Fruit fly (Drosophila melanogaster) whole organism, prepupa: Measurements from ENCODE around the gene CG11964.

Experiments
- Blimp-1 ChIP-seq: fragments of 200-800 bp; sonication (Bioruptor generic); optimal IDR thresholded peaks from 3 replicates; lab custom pipeline; 2017; ENCODE audit warnings: missing biosample characterization, missing genetic modification characterization, mild to moderate bottlenecking, moderate library complexity, missing genetic modification reagents
- CG10631 ChIP-seq: fragments of 200-800 bp; sonication (Bioruptor generic); optimal IDR thresholded peaks from 2 replicates; lab custom pipeline; 2016; ENCODE audit warnings: missing biosample characterization, missing genetic modification characterization
- CG10669 ChIP-seq: fragments of 200-800 bp; sonication (Bioruptor generic); optimal IDR thresholded peaks from 3 replicates; lab custom pipeline; 2018; ENCODE audit warnings: missing biosample characterization, mild to moderate bottlenecking, missing genetic modification characterization, moderate library complexity
- CG11762 ChIP-seq: fragments of 200-800 bp; sonication (Bioruptor generic); optimal IDR thresholded peaks from 3 replicates; lab custom pipeline; 2016; ENCODE audit warnings: missing biosample characterization, missing genetic modification characterization; ENCODE audit not compliant: insufficient read depth
- CG15336 ChIP-seq: fragments of 200-800 bp; sonication (Bioruptor generic); IDR thresholded peaks from 2 replicates; pipeline ENCODE4 v1.3.6; 2022; ENCODE audit warnings: missing biosample characterization, missing genetic modification characterization
- CG16779 ChIP-seq: fragments of 200-800 bp; sonication (Bioruptor generic); optimal IDR thresholded peaks from 3 replicates; lab custom pipeline; 2017; ENCODE audit warnings: missing biosample characterization, mild to moderate bottlenecking, missing genetic modification characterization
- CG31627 ChIP-seq: fragments of 200-800 bp; sonication (Bioruptor generic); optimal IDR thresholded peaks from 3 replicates; lab custom pipeline; 2016; ENCODE audit warnings: missing biosample characterization, missing genetic modification characterization
- CG32006 ChIP-seq: fragments of 200-800 bp; sonication (Bioruptor generic); optimal IDR thresholded peaks from 3 replicates; lab custom pipeline; 2017; ENCODE audit warnings: missing biosample characterization, mild to moderate bottlenecking, missing genetic modification characterization
- CG6276 ChIP-seq: fragments of 200-800 bp; sonication (Bioruptor generic); optimal IDR thresholded peaks from 2 replicates; lab custom pipeline; 2017; ENCODE audit warnings: missing biosample characterization, mild to moderate bottlenecking, missing genetic modification characterization
- CG6808 ChIP-seq: fragments of 200-800 bp; sonication (Bioruptor generic); optimal IDR thresholded peaks from 3 replicates; lab custom pipeline; 2017; ENCODE audit warnings: missing biosample characterization, missing genetic modification characterization, mild to moderate bottlenecking, moderate library complexity, missing genetic modification reagents
- CG6854 ChIP-seq: fragments of 200-800 bp; sonication (Bioruptor generic); optimal IDR thresholded peaks from 2 replicates; lab custom pipeline; 2017; ENCODE audit warnings: missing biosample characterization, mild to moderate bottlenecking, missing genetic modification characterization
- CG8119 ChIP-seq: fragments of 200-800 bp; sonication (Bioruptor generic); IDR thresholded peaks from 3 replicates; pipeline ENCODE4 v1.3.6; 2022; ENCODE audit warnings: missing biosample characterization, missing genetic modification characterization
- CG8319 ChIP-seq: fragments of 200-800 bp; sonication (Bioruptor generic); optimal IDR thresholded peaks from 3 replicates; lab custom pipeline; 2016; ENCODE audit warnings: missing biosample characterization, missing genetic modification characterization
- CG8632 ChIP-seq: fragments of 200-800 bp; sonication (Bioruptor generic); optimal IDR thresholded peaks from 3 replicates; lab custom pipeline; 2016; ENCODE audit warnings: missing biosample characterization, missing genetic modification characterization
- Eip78C ChIP-seq: fragments of 200-800 bp; sonication (Bioruptor generic); peaks from one replicate; lab custom pipeline; 2016; ENCODE audit warnings: missing biosample characterization, missing genetic modification characterization
- Ets96B ChIP-seq: fragments of 200-800 bp; optimal IDR thresholded peaks from 2 replicates; lab custom pipeline; 2019; ENCODE audit warnings: missing biosample characterization, mild to moderate bottlenecking, missing genetic modification characterization, moderate library complexity
- Hr38 ChIP-seq: sonication (Bioruptor generic); optimal IDR thresholded peaks from 2 replicates; lab custom pipeline; 2016; ENCODE audit warnings: missing biosample characterization, missing genetic modification characterization
- Hr39 ChIP-seq: fragments of 200-800 bp; sonication (Bioruptor generic); optimal IDR thresholded peaks from 2 replicates; lab custom pipeline; 2016; ENCODE audit warnings: missing biosample characterization, missing genetic modification characterization
- Hr4 ChIP-seq: fragments of 200-800 bp; sonication (Bioruptor generic); optimal IDR thresholded peaks from 3 replicates; lab custom pipeline; 2016; ENCODE audit warnings: missing biosample characterization, missing genetic modification characterization
- Met ChIP-seq: fragments of 200-800 bp; sonication (Bioruptor generic); optimal IDR thresholded peaks from 3 replicates; lab custom pipeline; 2016; ENCODE audit warnings: missing biosample characterization, missing genetic modification characterization
- Sox14 ChIP-seq: fragments of 200-800 bp; sonication (Bioruptor generic); optimal IDR thresholded peaks from 3 replicates; lab custom pipeline; 2016; ENCODE audit warnings: missing biosample characterization, missing genetic modification characterization
- Sox15 ChIP-seq: fragments of 200-800 bp; sonication (Bioruptor generic); optimal IDR thresholded peaks from 3 replicates; lab custom pipeline; 2016; ENCODE audit warnings: missing biosample characterization, missing genetic modification characterization
- achi ChIP-seq: fragments of 200-800 bp; sonication (Bioruptor generic); optimal IDR thresholded peaks from 3 replicates; lab custom pipeline; 2016; ENCODE audit warnings: missing biosample characterization, missing genetic modification characterization
- acj6 ChIP-seq: fragments of 200-800 bp; sonication (Bioruptor generic); optimal IDR thresholded peaks from 3 replicates; lab custom pipeline; 2016; ENCODE audit warnings: missing biosample characterization, missing genetic modification characterization
- cyc ChIP-seq: fragments of 200-800 bp; sonication (Bioruptor generic); optimal IDR thresholded peaks from 3 replicates; lab custom pipeline; 2016; ENCODE audit warnings: missing biosample characterization, missing genetic modification characterization
- dac ChIP-seq: fragments of 200-800 bp; sonication (Bioruptor generic); optimal IDR thresholded peaks from 2 replicates; lab custom pipeline; 2017; ENCODE audit warnings: missing biosample characterization, mild to moderate bottlenecking, missing genetic modification characterization
- eg ChIP-seq: fragments of 200-800 bp; sonication (Bioruptor generic); IDR thresholded peaks from 3 replicates; pipeline ENCODE4 v1.3.6; 2022; ENCODE audit warnings: missing biosample characterization, missing genetic modification characterization
- esn ChIP-seq: fragments of 200-800 bp; sonication (Bioruptor generic); optimal IDR thresholded peaks from 2 replicates; lab custom pipeline; 2016; ENCODE audit warnings: missing biosample characterization, mild to moderate bottlenecking, missing genetic modification characterization, moderate library complexity
- fd59A ChIP-seq: fragments of 200-800 bp; sonication (Bioruptor generic); optimal IDR thresholded peaks from 2 replicates; lab custom pipeline; 2017; ENCODE audit warnings: missing biosample characterization, mild to moderate bottlenecking, missing genetic modification characterization, missing genetic modification reagents
- fkh ChIP-seq: fragments of 200-800 bp; sonication (Bioruptor generic); optimal IDR thresholded peaks from 3 replicates; lab custom pipeline; 2017; ENCODE audit warnings: missing biosample characterization, mild to moderate bottlenecking, missing genetic modification characterization, moderate library complexity
- lz ChIP-seq: fragments of 200-800 bp; sonication (Bioruptor generic); optimal IDR thresholded peaks from 3 replicates; lab custom pipeline; 2016; ENCODE audit warnings: missing biosample characterization, missing genetic modification characterization
- net ChIP-seq: fragments of 200-800 bp; sonication (Bioruptor generic); optimal IDR thresholded peaks from 3 replicates; lab custom pipeline; 2016; ENCODE audit warnings: missing biosample characterization, missing genetic modification characterization
- salr ChIP-seq, 2 experiments: fragments of 200-800 bp; sonication (Bioruptor generic); optimal IDR thresholded peaks; 3 replicates each; lab custom pipeline; 2016 to 2018; ENCODE audit warnings: missing biosample characterization in 2 of 2, missing genetic modification characterization in 2 of 2, mild to moderate bottlenecking in 1 of 2
- ss ChIP-seq, 2 experiments: fragments of 200-800 bp; sonication (Bioruptor generic); optimal IDR thresholded peaks; 2 replicates in 1 of 2; 3 replicates in 1 of 2; lab custom pipeline; 2017 to 2018; ENCODE audit warnings: mild to moderate bottlenecking in 2 of 2, missing biosample characterization in 2 of 2, missing genetic modification characterization in 2 of 2, moderate library complexity in 1 of 2
- topi ChIP-seq: fragments of 200-800 bp; sonication (Bioruptor generic); optimal IDR thresholded peaks from 3 replicates; lab custom pipeline; 2016; ENCODE audit warnings: missing biosample characterization, missing genetic modification characterization

CG11964 gene

DNA sequence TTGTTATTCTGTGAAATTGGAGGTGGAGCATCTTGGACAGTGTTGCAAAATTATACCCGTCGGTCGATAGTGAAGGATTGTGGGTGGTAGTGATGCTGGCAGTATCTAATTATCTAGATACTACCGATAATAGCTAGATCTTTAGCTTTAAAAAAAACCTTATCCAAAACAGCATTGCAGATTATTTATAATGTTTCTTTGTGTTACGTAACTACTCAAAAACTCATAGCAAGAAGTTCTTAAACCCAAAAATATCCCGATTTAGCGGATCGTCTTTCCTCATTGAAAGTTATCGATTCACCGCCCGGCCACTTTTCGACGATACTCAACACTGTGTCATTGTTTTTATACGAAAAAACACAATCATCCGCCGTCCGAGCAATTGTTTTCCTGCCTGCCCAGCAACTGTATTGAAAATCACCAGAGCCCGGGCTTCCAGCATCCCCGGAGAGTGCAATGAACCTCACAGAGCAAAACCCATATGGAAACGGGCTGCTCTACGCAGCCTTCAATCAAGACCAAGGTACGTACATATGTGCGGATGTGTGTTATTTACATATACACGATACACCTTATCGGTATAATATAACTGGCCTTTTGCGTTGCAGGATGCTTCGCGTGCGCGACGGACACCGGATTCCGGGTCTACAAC is 48.2 kb upstream of the CG11964 start, which contains the start of gene CG11975 (continued):
- TF ChIP-seq fd59A (GFP tag; lab: Kevin White, UChicago) (peak; percentile 56), CG32006 (GFP tag; lab: Kevin White, UChicago) (no peak), Met (GFP tag; lab: Kevin White, UChicago) (no peak), dac (GFP tag; lab: Kevin White, UChicago) (no peak), eg (GFP tag; lab: Robert Waterston, UW) (peak; percentile 15; the same call in 1 of the 3 replicates), Hr4 (GFP tag; lab: Kevin White, UChicago) (no peak), net (GFP tag; lab: Kevin White, UChicago) (peak; percentile 47), CG8632 (no peak), Sox15 (GFP tag; lab: Kevin White, UChicago) (peak; percentile 53), salr (GFP tag; optimal IDR thresholded peaks at IDR 0.05; lab: Kevin White, UChicago) (peak in 1 of 2 experiments; percentile 34), CG11762 (GFP tag; lab: Kevin White, UChicago) (no peak), topi (GFP tag; lab: Kevin White, UChicago) (peak; percentile 80), Blimp-1 (no peak)

DNA sequence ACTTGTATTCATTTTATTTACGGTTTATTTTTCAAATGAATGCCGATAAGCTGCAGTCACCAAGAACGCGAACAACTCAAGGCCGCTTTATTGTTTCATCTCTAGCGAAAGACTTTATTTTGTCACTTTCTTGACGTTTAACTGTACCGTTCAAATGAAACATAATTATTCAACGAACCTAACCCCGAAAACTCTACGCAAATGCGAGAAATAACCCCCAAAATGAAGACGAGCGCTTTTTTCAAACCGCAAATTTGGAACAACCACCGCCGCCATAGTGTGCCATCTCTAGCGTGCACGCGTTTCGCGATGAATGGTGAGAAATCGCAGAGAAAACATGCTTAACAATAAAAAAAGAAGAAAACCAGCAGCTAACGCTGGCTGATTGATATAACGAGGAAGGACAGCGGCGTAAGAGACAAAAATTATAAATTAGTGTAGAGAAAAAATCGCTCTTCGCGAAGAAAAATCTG is 39.8 kb upstream of the CG11964 start, which contains the start of gene CG11970:
CG11970 (plus strand) TSS at position 117 of the 473 bp plus-strand sequence.
- peak; percentile 25 for TF ChIP-seq Sox15 (GFP tag; lab: Kevin White, UChicago)
- peak; percentile 61 for TF ChIP-seq Hr39
- TF ChIP-seq esn (GFP tag; lab: Kevin White, UChicago), result peak; percentile 58
- peak; percentile 39 for TF ChIP-seq lz
- peak; percentile 46 for TF ChIP-seq CG31627 (GFP tag; lab: Kevin White, UChicago)
- peak; percentile 8 for TF ChIP-seq Ets96B (tag; lab: Kevin White, UChicago)
- 0 out of 2 replicates have a peak, but pooled peaks have one; percentile 22 for TF ChIP-seq CG15336 (GFP tag; lab: Robert Waterston, UW)
- peak; percentile 53; the same call in 2 of the 3 replicates for TF ChIP-seq eg (GFP tag; lab: Robert Waterston, UW)
- peak; percentile 44 for TF ChIP-seq cyc
- no peak for TF ChIP-seq acj6 (GFP tag; lab: Kevin White, UChicago)
- 0 out of 3 replicates have a peak, but pooled peaks have one; percentile 21 for TF ChIP-seq CG8119 (GFP tag; lab: Robert Waterston, UW)
- no peak for TF ChIP-seq CG6808 (GFP tag; lab: Kevin White, UChicago)
- no peak for TF ChIP-seq fkh (GFP tag; lab: Kevin White, UChicago)
- peak; percentile 11 for TF ChIP-seq CG8319 (GFP tag; lab: Kevin White, UChicago)
- peak; percentile 11 for TF ChIP-seq CG6854 (GFP tag; lab: Kevin White, UChicago)
- TF ChIP-seq Hr4 (GFP tag; lab: Kevin White, UChicago), result no peak
- peak; percentile 32 for TF ChIP-seq Sox14

DNA sequence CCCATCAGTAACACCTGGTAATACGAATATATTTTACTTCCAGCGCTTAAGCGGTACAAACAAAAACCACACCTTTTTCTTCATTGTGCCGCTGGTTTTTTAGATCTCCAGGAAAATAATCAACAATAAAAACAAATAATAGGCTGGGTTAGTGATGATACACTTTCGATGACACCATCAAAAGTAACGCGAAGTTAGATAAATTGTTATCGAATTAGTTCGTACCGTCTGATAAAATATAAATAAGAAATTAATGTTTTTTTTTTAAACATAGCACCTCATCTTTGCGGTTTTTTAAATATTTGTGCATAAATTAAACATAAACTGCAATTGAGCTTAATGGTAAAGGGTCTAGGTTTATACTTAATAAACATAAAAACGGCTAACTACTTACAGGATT is 39.3 kb upstream of the CG11964 start, which contains the start of gene RagA-B:
RagA-B (minus strand) TSS at position 175 of the 400 bp plus-strand sequence.
- TF ChIP-seq CG10631 (GFP tag; lab: Kevin White, UChicago), result no peak
- TF ChIP-seq fkh (GFP tag; lab: Kevin White, UChicago), result peak; percentile 33

DNA sequence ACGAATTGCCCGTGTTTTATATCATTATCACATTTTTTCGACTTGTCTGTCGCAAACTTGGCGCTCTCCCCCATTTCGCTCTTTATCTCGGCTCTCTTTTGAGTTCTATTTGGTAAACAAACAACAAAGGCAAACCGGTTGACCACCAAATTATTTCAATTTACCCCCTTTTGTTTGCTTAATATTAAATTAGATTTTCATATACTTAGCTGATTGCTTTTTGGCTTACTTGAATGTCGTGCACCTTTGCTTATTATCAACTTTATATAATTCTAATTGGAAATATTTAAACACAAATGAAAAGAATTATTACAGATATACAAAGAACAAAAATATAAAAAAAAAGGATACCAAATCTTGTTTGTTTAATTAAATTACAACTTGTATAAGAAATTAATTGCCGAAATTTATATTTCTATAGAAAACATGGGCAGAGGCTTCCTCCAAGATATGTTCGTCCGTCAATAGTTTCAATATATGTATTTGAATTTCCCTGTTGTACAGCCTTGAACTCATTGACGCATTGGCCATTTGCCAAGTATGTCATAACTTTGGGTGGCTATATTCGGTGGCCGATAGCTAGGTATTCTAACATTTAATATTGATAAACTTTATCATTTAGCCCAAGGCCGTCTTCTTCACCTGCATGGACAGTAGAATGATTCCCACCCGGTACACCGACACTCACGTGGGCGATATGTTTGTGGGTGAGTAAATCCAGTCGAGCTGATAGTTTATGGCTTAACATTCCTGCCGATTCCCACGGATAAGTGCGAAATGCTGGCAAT is 36.6 kb upstream of the CG11964 start:
- no peak for TF ChIP-seq Hr4 (GFP tag; lab: Kevin White, UChicago)
- TF ChIP-seq fkh (GFP tag; lab: Kevin White, UChicago), result peak; percentile 25

DNA sequence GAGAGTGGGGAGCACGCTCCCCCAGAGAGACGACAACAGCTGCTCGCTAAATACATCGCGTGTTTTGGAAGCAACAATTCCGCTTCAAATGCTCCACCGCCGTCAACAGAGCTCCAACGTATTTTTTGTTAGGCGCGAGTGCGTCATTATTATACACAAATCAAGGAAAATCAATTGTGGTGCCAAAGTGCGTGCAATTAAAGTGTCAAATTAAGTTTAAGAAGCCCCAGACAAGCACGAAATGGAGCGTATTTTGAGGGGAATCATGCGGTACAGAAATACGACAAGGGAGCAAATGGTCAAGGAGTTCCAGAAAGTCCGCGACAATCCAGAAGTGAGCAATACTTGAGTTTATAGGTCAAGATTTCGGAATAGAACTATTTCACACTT is 36.0 kb upstream of the CG11964 start, which contains the start of gene CAHbeta:
CAHbeta (plus strand) TSS at position 85 of the 390 bp plus-strand sequence.
- no peak for TF ChIP-seq Hr38 (GFP tag; lab: Kevin White, UChicago)
- TF ChIP-seq CG16779 (tag; lab: Kevin White, UChicago), result peak; percentile 34
- peak; percentile 43 for TF ChIP-seq Eip78C (GFP tag; lab: Kevin White, UChicago)
- TF ChIP-seq achi, result no peak
- no peak for TF ChIP-seq Blimp-1
- TF ChIP-seq Ets96B (tag; lab: Kevin White, UChicago), result no peak
- no peak for TF ChIP-seq CG31627 (GFP tag; lab: Kevin White, UChicago)
- TF ChIP-seq CG32006 (GFP tag; lab: Kevin White, UChicago), result no peak
- TF ChIP-seq eg (GFP tag; lab: Robert Waterston, UW), result peak; percentile 58; the same call in 2 of the 3 replicates
- peak in 1 of 2 experiments; percentile 40 for TF ChIP-seq ss (GFP tag; optimal IDR thresholded peaks at IDR 0.05; lab: Kevin White, UChicago)
- no peak for TF ChIP-seq CG10669 (GFP tag; lab: Kevin White, UChicago)
- TF ChIP-seq lz, result no peak
- TF ChIP-seq CG6276 (GFP tag; lab: Kevin White, UChicago), result peak; percentile 20
- no peak for TF ChIP-seq CG8319 (GFP tag; lab: Kevin White, UChicago)
